Worm (Caenorhabditis elegans) whole organism, late embryonic: ENCODE measurements around the gene C26B9.3.

Source experiments
- K09A11.1 ChIP-seq: sonication (generic microtip); optimal IDR thresholded peaks from 2 replicates; lab custom pipeline; 2017; ENCODE audit warnings: antibody characterized with exemption, mild to moderate bottlenecking, missing genetic modification characterization, missing compliant biosample characterization; ENCODE audit not compliant: insufficient read depth
- Y22D7AL.16 ChIP-seq: sonication (generic microtip); optimal IDR thresholded peaks from 2 replicates; lab custom pipeline; 2016; ENCODE audit warnings: missing genetic modification characterization, missing compliant biosample characterization
- ama-1 ChIP-seq: fragments of 150-350 bp; optimal IDR thresholded peaks from 2 replicates; lab custom pipeline; 2014
- ceh-18 ChIP-seq: sonication (generic microtip); optimal IDR thresholded peaks from 2 replicates; lab custom pipeline; 2016; ENCODE audit warnings: missing genetic modification characterization, missing compliant biosample characterization
- ceh-19 ChIP-seq: fragments of 200-800 bp; sonication (Bioruptor generic); optimal IDR thresholded peaks from 2 replicates; lab custom pipeline; 2018; ENCODE audit warnings: mild to moderate bottlenecking, missing genetic modification characterization, missing compliant biosample characterization
- ceh-2 ChIP-seq: sonication (generic microtip); optimal IDR thresholded peaks from 2 replicates; lab custom pipeline; 2016; ENCODE audit warnings: missing genotype, missing genetic modification characterization, missing compliant biosample characterization
- ceh-24 ChIP-seq: sonication (generic microtip); optimal IDR thresholded peaks from 2 replicates; lab custom pipeline; 2016; ENCODE audit warnings: mild to moderate bottlenecking, missing genetic modification characterization, missing compliant biosample characterization
- ceh-34 ChIP-seq: sonication (generic microtip); optimal IDR thresholded peaks from 2 replicates; lab custom pipeline; 2016; ENCODE audit warnings: mild to moderate bottlenecking, missing genetic modification characterization, missing compliant biosample characterization
- ceh-45 ChIP-seq: fragments of 200-800 bp; sonication (Bioruptor generic); IDR thresholded peaks from 2 replicates; pipeline ENCODE4 v1.3.6; 2022; ENCODE audit warnings: missing genetic modification reagents, missing genetic modification characterization, missing compliant biosample characterization
- ceh-6 ChIP-seq: fragments of 200-800 bp; sonication (Bioruptor generic); optimal IDR thresholded peaks from 2 replicates; lab custom pipeline; 2018; ENCODE audit warnings: mild to moderate bottlenecking, missing genetic modification characterization, missing compliant biosample characterization
- che-1 ChIP-seq: sonication (generic microtip); optimal IDR thresholded peaks from 2 replicates; lab custom pipeline; 2016; ENCODE audit warnings: mild to moderate bottlenecking, missing genetic modification characterization, missing compliant biosample characterization
- elt-2 ChIP-seq: sonication (generic microtip); optimal IDR thresholded peaks from 2 replicates; lab custom pipeline; 2016; ENCODE audit warnings: missing genetic modification reagents, missing genetic modification characterization, missing compliant biosample characterization
- elt-4 ChIP-seq: sonication (generic microtip); optimal IDR thresholded peaks from 2 replicates; lab custom pipeline; 2016; ENCODE audit warnings: missing genetic modification characterization, missing compliant biosample characterization
- eyg-1 ChIP-seq: sonication (generic microtip); optimal IDR thresholded peaks from 2 replicates; lab custom pipeline; 2016; ENCODE audit warnings: missing genotype, missing genetic modification characterization, missing compliant biosample characterization
- fkh-10 ChIP-seq: fragments of 150-350 bp; optimal IDR thresholded peaks from 2 replicates; lab custom pipeline; 2014; ENCODE audit warnings: missing biosample characterization, missing genetic modification reagents, missing genetic modification characterization
- hlh-13 ChIP-seq: fragments of 200-800 bp; sonication (Bioruptor generic); optimal IDR thresholded peaks from 2 replicates; lab custom pipeline; 2018; ENCODE audit warnings: mild to moderate bottlenecking, missing genetic modification characterization, missing compliant biosample characterization
- hlh-15 ChIP-seq: sonication (generic microtip); optimal IDR thresholded peaks from 2 replicates; lab custom pipeline; 2016; ENCODE audit warnings: missing genetic modification characterization, missing compliant biosample characterization
- lin-11 ChIP-seq: fragments of 200-800 bp; sonication (Bioruptor generic); optimal IDR thresholded peaks from 2 replicates; lab custom pipeline; 2018; ENCODE audit warnings: mild to moderate bottlenecking, missing genetic modification characterization, missing compliant biosample characterization
- mec-3 ChIP-seq: sonication (generic microtip); optimal IDR thresholded peaks from 2 replicates; lab custom pipeline; 2016; ENCODE audit warnings: borderline replicate concordance, missing genetic modification characterization, missing compliant biosample characterization
- nhr-232 ChIP-seq: sonication (generic microtip); optimal IDR thresholded peaks from 2 replicates; lab custom pipeline; 2016; ENCODE audit warnings: missing genetic modification characterization, missing compliant biosample characterization
- pat-9 ChIP-seq: fragments of 200-800 bp; sonication (Bioruptor generic); optimal IDR thresholded peaks from 2 replicates; lab custom pipeline; 2018; ENCODE audit warnings: mild to moderate bottlenecking, missing genetic modification characterization, moderate library complexity, missing compliant biosample characterization
- pax-1 ChIP-seq: fragments of 150-350 bp; optimal IDR thresholded peaks from 2 replicates; lab custom pipeline; 2014; ENCODE audit warnings: missing biosample characterization, missing genetic modification characterization
- pha-2 ChIP-seq: sonication (generic microtip); optimal IDR thresholded peaks from 2 replicates; lab custom pipeline; 2017; ENCODE audit warnings: mild to moderate bottlenecking, missing genetic modification characterization, missing compliant biosample characterization
- pha-4 ChIP-seq: fragments of 150-350 bp; optimal IDR thresholded peaks from 2 replicates; lab custom pipeline; 2018; ENCODE audit warnings: missing biosample characterization, missing genetic modification reagents, missing genetic modification characterization
- ref-2 ChIP-seq: sonication (generic microtip); optimal IDR thresholded peaks from 2 replicates; lab custom pipeline; 2016; ENCODE audit warnings: missing genetic modification characterization, missing compliant biosample characterization
- rnt-1 ChIP-seq: sonication (generic microtip); optimal IDR thresholded peaks from 2 replicates; lab custom pipeline; 2016; ENCODE audit warnings: missing genetic modification characterization, missing compliant biosample characterization
- sox-2 ChIP-seq: fragments of 200-800 bp; sonication (Bioruptor generic); IDR thresholded peaks from 2 replicates; pipeline ENCODE4 v1.3.6; 2022; ENCODE audit warnings: missing genetic modification reagents, missing genetic modification characterization, missing compliant biosample characterization
- sox-4 ChIP-seq: sonication (generic microtip); optimal IDR thresholded peaks from 2 replicates; lab custom pipeline; 2017; ENCODE audit warnings: mild to moderate bottlenecking, missing genetic modification characterization, inconsistent platforms, missing compliant biosample characterization
- syd-9 ChIP-seq: sonication (generic microtip); optimal IDR thresholded peaks from 2 replicates; lab custom pipeline; 2016; ENCODE audit warnings: mild to moderate bottlenecking, missing genetic modification characterization, moderate library complexity, missing compliant biosample characterization
- ttx-3 ChIP-seq: sonication (generic microtip); optimal IDR thresholded peaks from 2 replicates; lab custom pipeline; 2016; ENCODE audit warnings: missing genetic modification reagents, missing genetic modification characterization, missing compliant biosample characterization
- unc-42 ChIP-seq: sonication (generic microtip); optimal IDR thresholded peaks from 2 replicates; lab custom pipeline; 2016; ENCODE audit warnings: missing genotype, missing genetic modification characterization, missing compliant biosample characterization
- zip-5 ChIP-seq: sonication (generic microtip); optimal IDR thresholded peaks from 2 replicates; lab custom pipeline; 2016; ENCODE audit warnings: missing genetic modification characterization, missing compliant biosample characterization
- ztf-16 ChIP-seq: sonication (generic microtip); optimal IDR thresholded peaks from 2 replicates; lab custom pipeline; 2017; ENCODE audit warnings: missing genetic modification characterization, missing compliant biosample characterization

Gene C26B9.3

ce11 chrX:5370605-5371004 lies 32.5 kb downstream of the C26B9.3 start:
- no peak for TF ChIP-seq mec-3 (tag; lab: Kevin White, UChicago)
- no peak for TF ChIP-seq ceh-18 (tag; lab: Kevin White, UChicago)
- no peak for TF ChIP-seq ceh-45 (GFP tag; lab: Robert Waterston, UW)
- no peak for TF ChIP-seq lin-11 (tag; lab: Kevin White, UChicago)
- TF ChIP-seq ceh-24 (tag; lab: Kevin White, UChicago): no peak
- TF ChIP-seq ceh-2: no peak
- no peak for TF ChIP-seq fkh-10 (GFP tag; lab: Kevin White, UChicago)
- TF ChIP-seq nhr-232: no peak
- no peak for TF ChIP-seq ceh-19 (GFP tag; lab: Kevin White, UChicago)
- TF ChIP-seq pax-1: no peak
- no peak for TF ChIP-seq pat-9

- TF ChIP-seq che-1 (tag; lab: Kevin White, UChicago): no peak
- TF ChIP-seq sox-2 (GFP tag; lab: Robert Waterston, UW): no peak
- no peak for TF ChIP-seq pha-4
- TF ChIP-seq ztf-16 (tag; lab: Kevin White, UChicago): no peak
- TF ChIP-seq sox-4 (tag; lab: Kevin White, UChicago): no peak
- TF ChIP-seq unc-42 (tag; lab: Kevin White, UChicago): no peak
- no peak for TF ChIP-seq ama-1 (lab: Kevin White, UChicago)
- TF ChIP-seq eyg-1 (tag; lab: Kevin White, UChicago): no peak
Measured at ce11 chrX:5372638-5373037, 34.5 kb downstream of the C26B9.3 start, which contains the start of gene F35C8.8. Gene F35C8.8, minus strand, starts transcription at chrX:5372639.

ce11 chrX:5373597-5373996 lies 35.5 kb downstream of the C26B9.3 start:
- no peak for TF ChIP-seq ceh-6 (GFP tag; lab: Kevin White, UChicago)
- no peak for TF ChIP-seq elt-4 (tag; lab: Kevin White, UChicago)
- TF ChIP-seq ref-2 (tag; lab: Kevin White, UChicago): no peak
- TF ChIP-seq ceh-34 (tag; lab: Kevin White, UChicago): no peak
- no peak for TF ChIP-seq hlh-13
- TF ChIP-seq pha-2 (tag; lab: Kevin White, UChicago): no peak
- no peak for TF ChIP-seq pat-9
- no peak for TF ChIP-seq pax-1
- TF ChIP-seq Y22D7AL.16 (tag; lab: Kevin White, UChicago): no peak
- TF ChIP-seq pha-4: no peak
- no peak for TF ChIP-seq ttx-3 (tag; lab: Kevin White, UChicago)

ce11 chrX:5374742-5375141 lies 36.6 kb downstream of the C26B9.3 start, which contains the start of gene sek-4:
Gene sek-4, plus strand, starts transcription at chrX:5375059.
- TF ChIP-seq Y22D7AL.16 (tag; lab: Kevin White, UChicago) (no peak), elt-2 (tag; lab: Kevin White, UChicago) (peak; percentile 10)
- TF ChIP-seq, all 69 proteins: peak for 1

- no peak for TF ChIP-seq sox-4 (tag; lab: Kevin White, UChicago)
- TF ChIP-seq rnt-1 (tag; lab: Kevin White, UChicago): no peak
- no peak for TF ChIP-seq ama-1 (lab: Kevin White, UChicago)
- TF ChIP-seq nhr-232: no peak
- no peak for TF ChIP-seq K09A11.1 (tag; lab: Kevin White, UChicago)
- TF ChIP-seq syd-9 (tag; lab: Kevin White, UChicago): no peak
- no peak for TF ChIP-seq ceh-24 (tag; lab: Kevin White, UChicago)
- no peak for TF ChIP-seq zip-5 (tag; lab: Kevin White, UChicago)
- TF ChIP-seq unc-42 (tag; lab: Kevin White, UChicago): no peak
- TF ChIP-seq hlh-15: no peak
- TF ChIP-seq ref-2 (tag; lab: Kevin White, UChicago): no peak
- TF ChIP-seq ceh-2: no peak
- TF ChIP-seq pha-4: no peak
Measured at ce11 chrX:5377307-5377706, 39.2 kb downstream of the C26B9.3 start, which contains the start of gene sek-5. Gene sek-5, plus strand, starts transcription at chrX:5377607.
